Worm (Caenorhabditis elegans): ENCODE results near the gene bath-36.

bath-36 gene

ce11 chrV:15232200-15232599, 44.5 kb downstream of the bath-36 start, which contains the start of gene srw-13:
Gene srw-13, plus strand, starts transcription at chrV:15232500.
- TF ChIP-seq F23B12.7 (tag; optimal IDR thresholded peaks at IDR 0.05; ENCODE audit: insufficient read depth) (no peak), bed-1 (GFP tag; IDR thresholded peaks at IDR 0.05) (no peak), rcor-1 (GFP tag; IDR thresholded peaks at IDR 0.05) (no peak), ZK185.1 (tag; optimal IDR thresholded peaks at IDR 0.05; ENCODE audit: poor library complexity, severe bottlenecking) (no peak), ztf-26 (tag; optimal IDR thresholded peaks at IDR 0.05) (no peak), aptf-2 (GFP tag; conservative IDR thresholded peaks at IDR 0.05) (no peak), let-526 (GFP tag; IDR thresholded peaks at IDR 0.05) (no peak), F57C9.4 (tag; optimal IDR thresholded peaks at IDR 0.05) (no peak), sptf-2 (GFP tag; optimal IDR thresholded peaks at IDR 0.05) (no peak), fkh-3 (tag; optimal IDR thresholded peaks at IDR 0.05) (no peak)

ce11 chrV:15235661-15236060, 48.0 kb downstream of the bath-36 start, which contains the start of gene nhr-164:
Gene nhr-164, minus strand, starts transcription at chrV:15235761.
- TF ChIP-seq pha-4 (tag; optimal IDR thresholded peaks at IDR 0.05) = no peak
- no peak for TF ChIP-seq sptf-2 (GFP tag; optimal IDR thresholded peaks at IDR 0.05)
- TF ChIP-seq him-1 (tag; optimal IDR thresholded peaks at IDR 0.05) = no peak
- no peak for TF ChIP-seq ztf-22 (GFP tag; optimal IDR thresholded peaks at IDR 0.05)
- TF ChIP-seq hrde-1 (tag; optimal IDR thresholded peaks at IDR 0.05; ENCODE audit: borderline replicate concordance) = no peak
- no peak for TF ChIP-seq aptf-3 (GFP tag; IDR thresholded peaks at IDR 0.05)
- no peak for TF ChIP-seq madf-8 (GFP tag; conservative IDR thresholded peaks at IDR 0.05)
- TF ChIP-seq B0019.2 (GFP tag; conservative IDR thresholded peaks at IDR 0.05) = no peak
- no peak for TF ChIP-seq F57C9.4 (tag; optimal IDR thresholded peaks at IDR 0.05)
- TF ChIP-seq madf-3 (GFP tag; IDR thresholded peaks at IDR 0.05) = no peak
- no peak for TF ChIP-seq ztf-28 (GFP tag; IDR thresholded peaks at IDR 0.05)
- no peak for TF ChIP-seq gei-17 (GFP tag; optimal IDR thresholded peaks at IDR 0.05)

- TF ChIP-seq dox-1 (GFP tag; IDR thresholded peaks at IDR 0.05) (no peak), B0019.2 (GFP tag; conservative IDR thresholded peaks at IDR 0.05) (no peak), ceh-58 (GFP tag; IDR thresholded peaks at IDR 0.05) (no peak), Y95B8A.8 (GFP tag; IDR thresholded peaks at IDR 0.05) (no peak), zfh-2 (GFP tag; conservative IDR thresholded peaks at IDR 0.05) (no peak), akir-1 (GFP tag; optimal IDR thresholded peaks at IDR 0.05) (no peak), repo-1 (tag; optimal IDR thresholded peaks at IDR 0.05) (no peak), dpl-1 (GFP tag; optimal IDR thresholded peaks at IDR 0.05) (no peak), tbp1 (GFP tag; optimal IDR thresholded peaks at IDR 0.05) (no peak), T26A5.8 (tag; optimal IDR thresholded peaks at IDR 0.05) (no peak)
Observed at ce11 chrV:15238552-15238951, 50.9 kb downstream of the bath-36 start, which contains the start of gene srw-12. Gene srw-12, minus strand, starts transcription at chrV:15238652.
